Worm (Caenorhabditis elegans) whole organism, L3 larva: ENCODE measurements around the gene R166.3.

ENCODE experiments used
- R02D3.7 ChIP-seq: fragments of 150-350 bp; optimal IDR thresholded peaks from 2 replicates; lab custom pipeline; 2014; ENCODE audit warnings: missing biosample characterization, missing genetic modification characterization
- ZK546.5 ChIP-seq: sonication (generic microtip); optimal IDR thresholded peaks from 2 replicates; lab custom pipeline; 2017; ENCODE audit warnings: missing biosample characterization, missing genetic modification characterization
- aly-2 ChIP-seq: fragments of 150-350 bp; optimal IDR thresholded peaks from 2 replicates; lab custom pipeline; 2014; ENCODE audit warnings: missing biosample characterization, missing genetic modification characterization
- ceh-16 ChIP-seq: sonication (generic microtip); optimal IDR thresholded peaks from 2 replicates; lab custom pipeline; 2017; ENCODE audit warnings: missing biosample characterization, missing genetic modification characterization
- ceh-28 ChIP-seq: fragments of 150-350 bp; optimal IDR thresholded peaks from 2 replicates; lab custom pipeline; 2014; ENCODE audit warnings: missing biosample characterization, missing genetic modification reagents, missing genetic modification characterization
- ceh-82 ChIP-seq: fragments of 150-350 bp; optimal IDR thresholded peaks from 2 replicates; lab custom pipeline; 2014; ENCODE audit warnings: missing biosample characterization, missing genetic modification characterization
- ceh-9 ChIP-seq: sonication (generic microtip); optimal IDR thresholded peaks from 2 replicates; lab custom pipeline; 2018; ENCODE audit warnings: missing biosample characterization, missing genetic modification characterization
- daf-12 ChIP-seq: fragments of 150-350 bp; optimal IDR thresholded peaks from 2 replicates; lab custom pipeline; 2014; ENCODE audit warnings: missing biosample characterization, missing genetic modification reagents, missing genetic modification characterization
- egl-27 ChIP-seq: sonication (generic microtip); optimal IDR thresholded peaks from 4 replicates; lab custom pipeline; 2017; ENCODE audit warnings: missing biosample characterization, missing genetic modification reagents, missing genetic modification characterization
- egl-5 ChIP-seq: fragments of 150-350 bp; optimal IDR thresholded peaks from 2 replicates; lab custom pipeline; 2017; ENCODE audit warnings: missing biosample characterization, missing genetic modification reagents, missing genetic modification characterization, inconsistent platforms
- elt-1 ChIP-seq: fragments of 150-350 bp; optimal IDR thresholded peaks from 2 replicates; lab custom pipeline; 2014; ENCODE audit warnings: missing biosample characterization, missing genetic modification characterization
- elt-2 ChIP-seq: sonication (generic microtip); optimal IDR thresholded peaks from 2 replicates; lab custom pipeline; 2016; ENCODE audit warnings: missing genetic modification reagents, mild to moderate bottlenecking, missing genetic modification characterization, missing compliant biosample characterization
- elt-3 ChIP-seq, 3 experiments: fragments of 150-350 bp in 1 of 3; sonication (generic microtip) in 2 of 3; optimal IDR thresholded peaks; 2 replicates in 2 of 3; 4 replicates in 1 of 3; lab custom pipeline; 2014 to 2017; ENCODE audit warnings: missing biosample characterization in 3 of 3, missing genetic modification characterization in 3 of 3
- eor-1 ChIP-seq, 2 experiments: fragments of 150-350 bp; optimal IDR thresholded peaks; 2 replicates each; lab custom pipeline; 2014 to 2018; ENCODE audit warnings: missing biosample characterization in 2 of 2, missing genetic modification characterization in 2 of 2
- fkh-10 ChIP-seq: sonication (generic microtip); optimal IDR thresholded peaks from 2 replicates; lab custom pipeline; 2017; ENCODE audit warnings: missing biosample characterization, missing genetic modification reagents, missing genetic modification characterization
- jun-1 ChIP-seq: fragments of 150-350 bp; optimal IDR thresholded peaks from 2 replicates; lab custom pipeline; 2014; ENCODE audit warnings: missing biosample characterization, missing genetic modification reagents, missing genetic modification characterization
- lin-15B ChIP-seq: fragments of 150-350 bp; optimal IDR thresholded peaks from 2 replicates; lab custom pipeline; 2014; ENCODE audit warnings: missing biosample characterization, missing genetic modification characterization
- lsy-12 ChIP-seq: sonication (generic microtip); optimal IDR thresholded peaks from 2 replicates; lab custom pipeline; 2016; ENCODE audit warnings: mild to moderate bottlenecking, missing genetic modification characterization, missing compliant biosample characterization
- mdl-1 ChIP-seq: fragments of 150-350 bp; optimal IDR thresholded peaks from 2 replicates; lab custom pipeline; 2014; ENCODE audit warnings: missing biosample characterization, missing genetic modification characterization
- mml-1 ChIP-seq: fragments of 150-350 bp; sonication (generic microtip); optimal IDR thresholded peaks from 3 replicates; lab custom pipeline; 2014; ENCODE audit warnings: missing biosample characterization, missing genetic modification characterization
- nfya-1 ChIP-seq: sonication (generic microtip); optimal IDR thresholded peaks from 2 replicates; lab custom pipeline; 2017; ENCODE audit warnings: missing genetic modification characterization, mild to moderate bottlenecking, missing compliant biosample characterization, antibody characterized with exemption, moderate library complexity; ENCODE audit not compliant: insufficient read depth
- nhr-11 ChIP-seq: fragments of 150-350 bp; optimal IDR thresholded peaks from 2 replicates; lab custom pipeline; 2014; ENCODE audit warnings: missing biosample characterization, missing genetic modification characterization
- nhr-23 ChIP-seq: fragments of 150-350 bp; optimal IDR thresholded peaks from 2 replicates; lab custom pipeline; 2014; ENCODE audit warnings: missing biosample characterization, missing genetic modification reagents, missing genetic modification characterization
- nhr-25 ChIP-seq: sonication (generic microtip); optimal IDR thresholded peaks from 2 replicates; lab custom pipeline; 2017; ENCODE audit warnings: missing biosample characterization, missing genetic modification characterization
- nhr-43 ChIP-seq: sonication (generic microtip); optimal IDR thresholded peaks from 2 replicates; lab custom pipeline; 2016; ENCODE audit warnings: mild to moderate bottlenecking, missing genetic modification characterization, missing compliant biosample characterization; ENCODE audit not compliant: poor library complexity, severe bottlenecking
- nhr-67 ChIP-seq: fragments of 150-350 bp; optimal IDR thresholded peaks from 2 replicates; lab custom pipeline; 2014; ENCODE audit warnings: missing biosample characterization, missing genetic modification characterization
- nhr-77 ChIP-seq: fragments of 150-350 bp; optimal IDR thresholded peaks from 2 replicates; lab custom pipeline; 2014; ENCODE audit warnings: missing biosample characterization, missing genetic modification characterization
- pha-4 ChIP-seq: fragments of 150-350 bp; optimal IDR thresholded peaks from 2 replicates; lab custom pipeline; 2014; ENCODE audit warnings: missing biosample characterization, missing genetic modification reagents, missing genetic modification characterization
- skn-1 ChIP-seq: fragments of 150-350 bp; optimal IDR thresholded peaks from 2 replicates; lab custom pipeline; 2014; ENCODE audit warnings: missing biosample characterization, missing genetic modification characterization
- snpc-4 ChIP-seq: fragments of 150-350 bp; optimal IDR thresholded peaks from 2 replicates; lab custom pipeline; 2014; ENCODE audit warnings: missing biosample characterization, missing genetic modification characterization
- tbx-2 ChIP-seq: sonication (generic microtip); optimal IDR thresholded peaks from 2 replicates; lab custom pipeline; 2016; ENCODE audit warnings: mild to moderate bottlenecking, missing genetic modification characterization, missing compliant biosample characterization
- unc-39 ChIP-seq: sonication (generic microtip); optimal IDR thresholded peaks from 4 replicates; lab custom pipeline; 2017; ENCODE audit warnings: missing biosample characterization, missing genetic modification characterization
- zag-1 ChIP-seq: fragments of 150-350 bp; optimal IDR thresholded peaks from 2 replicates; lab custom pipeline; 2014; ENCODE audit warnings: missing biosample characterization, missing genetic modification characterization
- ztf-4 ChIP-seq: fragments of 150-350 bp; optimal IDR thresholded peaks from 2 replicates; lab custom pipeline; 2014; ENCODE audit warnings: missing biosample characterization, missing genetic modification characterization

The R166.3 gene

ce11 chrII:10578843-10579430 lies 39.8 kb upstream of the R166.3 start, which contains the start of gene rpb-6:
rpb-6 (plus strand) TSS chrII:10579380.
- no peak for TF ChIP-seq aly-2 (tag; lab: Kevin White, UChicago)
- no peak for TF ChIP-seq ceh-9 (tag; lab: Kevin White, UChicago)
- TF ChIP-seq lin-15B (tag; lab: Kevin White, UChicago): peak; percentile 39
- TF ChIP-seq ceh-16 (tag; lab: Kevin White, UChicago): no peak
- no peak for TF ChIP-seq ztf-4 (tag; lab: Kevin White, UChicago)
- no peak for TF ChIP-seq snpc-4 (tag; lab: Kevin White, UChicago)
- no peak for TF ChIP-seq skn-1 (tag; lab: Kevin White, UChicago)
- TF ChIP-seq R02D3.7: peak; percentile 66
- no peak for TF ChIP-seq eor-1 (tag; optimal IDR thresholded peaks at IDR 0.05; lab: Kevin White, UChicago)
- TF ChIP-seq nhr-25 (tag; lab: Kevin White, UChicago): peak; percentile 10
- no peak for TF ChIP-seq mml-1 (tag; lab: Kevin White, UChicago)
- no peak for TF ChIP-seq fkh-10 (GFP tag; lab: Kevin White, UChicago)
- TF ChIP-seq nhr-77 (tag; lab: Kevin White, UChicago): no peak
- TF ChIP-seq egl-27 (tag; lab: Kevin White, UChicago): no peak
- TF ChIP-seq ceh-82 (tag; lab: Kevin White, UChicago): no peak

ce11 chrII:10574177-10574576 lies 35.0 kb upstream of the R166.3 start:
- TF ChIP-seq egl-5 (tag; lab: Kevin White, UChicago) (no peak), mml-1 (tag; lab: Kevin White, UChicago) (no peak), unc-39 (no peak), pha-4 (tag; lab: Kevin White, UChicago) (no peak), mdl-1 (tag; lab: Kevin White, UChicago) (no peak), nhr-67 (tag; lab: Kevin White, UChicago) (no peak), nhr-43 (tag; lab: Kevin White, UChicago) (no peak), elt-2 (tag; lab: Kevin White, UChicago) (no peak), eor-1 (tag; optimal IDR thresholded peaks at IDR 0.05; lab: Kevin White, UChicago) (no peak), nhr-11 (tag; lab: Kevin White, UChicago) (no peak), jun-1 (no peak), elt-1 (tag; lab: Kevin White, UChicago) (no peak), daf-12 (tag; lab: Kevin White, UChicago) (no peak), ceh-28 (tag; lab: Kevin White, UChicago) (no peak), lin-15B (tag; lab: Kevin White, UChicago) (no peak), nfya-1 (tag; lab: Kevin White, UChicago) (no peak), aly-2 (tag; lab: Kevin White, UChicago) (no peak), elt-3 (tag; optimal IDR thresholded peaks at IDR 0.05; lab: Kevin White, UChicago) (no peak), ztf-4 (tag; lab: Kevin White, UChicago) (no peak), nhr-23 (no peak)
- TF ChIP-seq, all 47 proteins: peak for 0

- no peak for TF ChIP-seq mml-1 (tag; lab: Kevin White, UChicago)
Observed at ce11 chrII:10571967-10572366, 32.8 kb upstream of the R166.3 start, which contains the start of gene C06A1.3. C06A1.3 (plus strand) TSS chrII:10572267.

ce11 chrII:10570302-10570701 lies 31.2 kb upstream of the R166.3 start, which contains the start of gene txt-13:
txt-13 (plus strand) TSS chrII:10570602.
- no peak for TF ChIP-seq tbx-2 (tag; lab: Kevin White, UChicago)
- TF ChIP-seq ZK546.5 (tag; lab: Kevin White, UChicago): no peak
- TF ChIP-seq lsy-12 (tag; lab: Kevin White, UChicago): no peak
- no peak for TF ChIP-seq nhr-77 (tag; lab: Kevin White, UChicago)
- TF ChIP-seq ztf-4 (tag; lab: Kevin White, UChicago): no peak
- TF ChIP-seq jun-1: no peak
- no peak for TF ChIP-seq ceh-16 (tag; lab: Kevin White, UChicago)
- no peak for TF ChIP-seq elt-1 (tag; lab: Kevin White, UChicago)
- no peak for TF ChIP-seq ceh-9 (tag; lab: Kevin White, UChicago)
- no peak for TF ChIP-seq ceh-28 (tag; lab: Kevin White, UChicago)
- no peak for TF ChIP-seq zag-1
- TF ChIP-seq mdl-1 (tag; lab: Kevin White, UChicago): no peak
- TF ChIP-seq nhr-67 (tag; lab: Kevin White, UChicago): no peak
